Fruit fly (Drosophila melanogaster) whole organism, adult: ENCODE results near the gene CG3342.

ENCODE experiments used
- CG11617 ChIP-seq: fragments of 200-800 bp; sonication (Bioruptor generic); optimal IDR thresholded peaks from 2 replicates; lab custom pipeline; 2017; ENCODE audit warnings: mild to moderate bottlenecking, missing biosample characterization, missing genetic modification reagents, missing genetic modification characterization
- CG12768 ChIP-seq: fragments of 200-800 bp; sonication (Bioruptor generic); optimal IDR thresholded peaks from 2 replicates; lab custom pipeline; 2017; ENCODE audit warnings: missing biosample characterization, missing genetic modification characterization, mild to moderate bottlenecking, moderate library complexity, missing genetic modification reagents
- CG14711 ChIP-seq: fragments of 200-800 bp; sonication (Bioruptor generic); optimal IDR thresholded peaks from 2 replicates; lab custom pipeline; 2018; ENCODE audit warnings: missing biosample characterization, mild to moderate bottlenecking, missing genetic modification characterization, moderate library complexity
- cnc ChIP-seq, 2 experiments: fragments of >200 bp; optimal IDR thresholded peaks; 2 replicates each; lab custom pipeline; 2017
- kay ChIP-seq: fragments of 200-800 bp; sonication (Bioruptor generic); peaks from one replicate; lab custom pipeline; 2016; ENCODE audit warnings: missing biosample characterization, missing genetic modification characterization, borderline replicate concordance
- pad ChIP-seq: fragments of 200-800 bp; sonication (Bioruptor generic); optimal IDR thresholded peaks from 3 replicates; lab custom pipeline; 2017; ENCODE audit warnings: missing biosample characterization, missing genetic modification characterization, mild to moderate bottlenecking, moderate library complexity, missing genetic modification reagents
- toe ChIP-seq: fragments of 200-800 bp; sonication (Bioruptor generic); optimal IDR thresholded peaks from 2 replicates; lab custom pipeline; 2016; ENCODE audit warnings: missing biosample characterization, missing genetic modification characterization

dm6 chrX:6549428-6550117 lies 21.9 kb upstream of the CG3342 start:
- TF ChIP-seq cnc (optimal IDR thresholded peaks at IDR 0.05; lab: Kevin White, UChicago) = no peak
- TF ChIP-seq toe (GFP tag; lab: Kevin White, UChicago) = peak; percentile 81
- no peak for TF ChIP-seq kay (GFP tag; lab: Kevin White, UChicago)
- peak; percentile 67 for TF ChIP-seq CG11617
- TF ChIP-seq CG12768 (GFP tag; lab: Kevin White, UChicago) = peak; percentile 88
- TF ChIP-seq pad (GFP tag; lab: Kevin White, UChicago) = peak; percentile 78
- TF ChIP-seq CG14711 (tag; lab: Kevin White, UChicago) = peak; percentile 88
